Worm (Caenorhabditis elegans): ENCODE measurements around the gene ndua-12.

ndua-12 gene

DNA sequence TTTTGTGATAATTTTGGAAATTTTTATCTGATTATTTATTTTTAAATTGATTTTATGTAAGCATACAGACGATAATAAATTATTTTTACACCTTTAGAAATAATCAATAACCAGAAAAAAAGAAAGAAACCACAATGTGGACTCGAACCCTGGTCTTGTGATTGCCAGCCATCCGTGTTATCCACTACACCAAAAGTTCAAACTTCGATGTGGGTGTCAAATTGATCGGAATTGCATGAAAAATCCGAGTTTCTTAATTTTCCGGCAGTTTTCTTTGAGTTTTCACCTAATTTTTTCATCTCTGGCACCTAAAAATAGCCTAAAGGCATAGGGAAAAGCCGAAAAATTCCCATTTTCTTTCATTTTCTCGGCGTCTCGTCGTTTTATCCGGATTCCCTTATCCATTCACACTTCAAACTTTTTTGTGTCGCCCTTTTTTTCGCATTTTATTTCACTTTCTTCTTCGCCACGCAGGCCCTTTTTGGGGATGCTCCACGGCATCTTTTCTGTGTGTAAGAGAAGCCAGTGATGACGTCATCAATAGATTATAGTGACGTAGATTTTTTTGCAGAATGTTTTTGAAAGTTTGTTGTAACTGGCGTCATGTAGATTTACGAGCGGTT is 27.9 kb upstream of the ndua-12 start:
- peak; percentile 88 for TF ChIP-seq zip-8 (tag; optimal IDR thresholded peaks at IDR 0.05)
- no peak for TF ChIP-seq lin-32 (GFP tag; optimal IDR thresholded peaks at IDR 0.05)

- TF ChIP-seq elt-1 (tag; optimal IDR thresholded peaks at IDR 0.05; ENCODE audit: borderline replicate concordance, insufficient read depth) (no peak), M03D4.4 (tag; optimal IDR thresholded peaks at IDR 0.05) (no peak), mep-1 (tag; optimal IDR thresholded peaks at IDR 0.05) (no peak), nhr-2 (tag; optimal IDR thresholded peaks at IDR 0.05) (no peak), ceh-39 (tag; optimal IDR thresholded peaks at IDR 0.05) (no peak)
Measured at ce11 chrIV:2742470-2743044, 22.9 kb upstream of the ndua-12 start, which contains the start of gene nhr-277. Gene nhr-277 (plus strand): TSS chrIV:2742994.

- TF ChIP-seq M03D4.4 (tag; optimal IDR thresholded peaks at IDR 0.05) (peak; percentile 29), drap-1 (GFP tag; optimal IDR thresholded peaks at IDR 0.05) (peak; percentile 1), sptf-1 (tag; optimal IDR thresholded peaks at IDR 0.05) (peak; percentile 27)
Measured at ce11 chrIV:2740035-2740434, 20.4 kb upstream of the ndua-12 start.

ce11 chrIV:2738466-2738865 is 18.8 kb upstream of the ndua-12 start:
- TF ChIP-seq lin-13 (tag; optimal IDR thresholded peaks at IDR 0.05) (no peak), nhr-28 (tag; optimal IDR thresholded peaks at IDR 0.05) (no peak), sptf-1 (tag; optimal IDR thresholded peaks at IDR 0.05) (no peak), tbx-8 (GFP tag; optimal IDR thresholded peaks at IDR 0.05) (no peak), lsy-2 (tag; optimal IDR thresholded peaks at IDR 0.05) (no peak), nhr-76 (tag; optimal IDR thresholded peaks at IDR 0.05) (no peak), ztf-11 (tag; optimal IDR thresholded peaks at IDR 0.05) (no peak), ceh-43 (GFP tag; optimal IDR thresholded peaks at IDR 0.05) (no peak), lin-32 (GFP tag; optimal IDR thresholded peaks at IDR 0.05) (no peak), snpc-4 (tag; optimal IDR thresholded peaks at IDR 0.05) (no peak), elt-1 (tag; optimal IDR thresholded peaks at IDR 0.05; ENCODE audit: borderline replicate concordance, insufficient read depth) (no peak), nhr-2 (tag; optimal IDR thresholded peaks at IDR 0.05) (no peak), nhr-237 (tag; optimal IDR thresholded peaks at IDR 0.05) (no peak), unc-62 (GFP tag; optimal IDR thresholded peaks at IDR 0.05) (no peak), cnd-1 (tag; optimal IDR thresholded peaks at IDR 0.05) (no peak), ceh-83 (GFP tag; optimal IDR thresholded peaks at IDR 0.05) (no peak), zip-8 (tag; optimal IDR thresholded peaks at IDR 0.05) (no peak), ces-1 (GFP tag; optimal IDR thresholded peaks at IDR 0.05) (no peak)

ce11 chrIV:2736575-2736974 is 16.9 kb upstream of the ndua-12 start:
- TF ChIP-seq nhr-12 (tag; optimal IDR thresholded peaks at IDR 0.05), result no peak
- TF ChIP-seq cnd-1 (tag; optimal IDR thresholded peaks at IDR 0.05), result no peak
- TF ChIP-seq lin-32 (GFP tag; optimal IDR thresholded peaks at IDR 0.05), result no peak
- no peak for TF ChIP-seq sptf-1 (tag; optimal IDR thresholded peaks at IDR 0.05)
- TF ChIP-seq elt-3 (tag; optimal IDR thresholded peaks at IDR 0.05), result no peak
- no peak for TF ChIP-seq ces-1 (GFP tag; optimal IDR thresholded peaks at IDR 0.05)
- TF ChIP-seq nhr-237 (tag; optimal IDR thresholded peaks at IDR 0.05), result no peak
- no peak for TF ChIP-seq elt-1 (tag; optimal IDR thresholded peaks at IDR 0.05; ENCODE audit: borderline replicate concordance, insufficient read depth)
- no peak for TF ChIP-seq drap-1 (GFP tag; optimal IDR thresholded peaks at IDR 0.05)
- no peak for TF ChIP-seq M03D4.4 (tag; optimal IDR thresholded peaks at IDR 0.05)
- no peak for TF ChIP-seq sem-2 (GFP tag; optimal IDR thresholded peaks at IDR 0.05)
- no peak for TF ChIP-seq ztf-11 (tag; optimal IDR thresholded peaks at IDR 0.05)
- no peak for TF ChIP-seq ceh-83 (GFP tag; optimal IDR thresholded peaks at IDR 0.05)
- no peak for TF ChIP-seq nhr-2 (tag; optimal IDR thresholded peaks at IDR 0.05)

- no peak for TF ChIP-seq unc-62 (GFP tag; optimal IDR thresholded peaks at IDR 0.05)
Measured at ce11 chrIV:2734675-2735074, 15.0 kb upstream of the ndua-12 start.

ce11 chrIV:2729957-2730356 is 10.3 kb upstream of the ndua-12 start, which contains the start of gene Y94H6A.2:
Gene Y94H6A.2 (plus strand): TSS chrIV:2730292.
- TF ChIP-seq nhr-12 (tag; optimal IDR thresholded peaks at IDR 0.05) (no peak), nhr-237 (tag; optimal IDR thresholded peaks at IDR 0.05) (no peak), ceh-43 (GFP tag; optimal IDR thresholded peaks at IDR 0.05) (no peak), mls-2 (tag; optimal IDR thresholded peaks at IDR 0.05) (no peak)

Measured in whole organism, mixed stage, embryonic.